Worm (Caenorhabditis elegans): Measurements from ENCODE around the gene srw-76.

DNA sequence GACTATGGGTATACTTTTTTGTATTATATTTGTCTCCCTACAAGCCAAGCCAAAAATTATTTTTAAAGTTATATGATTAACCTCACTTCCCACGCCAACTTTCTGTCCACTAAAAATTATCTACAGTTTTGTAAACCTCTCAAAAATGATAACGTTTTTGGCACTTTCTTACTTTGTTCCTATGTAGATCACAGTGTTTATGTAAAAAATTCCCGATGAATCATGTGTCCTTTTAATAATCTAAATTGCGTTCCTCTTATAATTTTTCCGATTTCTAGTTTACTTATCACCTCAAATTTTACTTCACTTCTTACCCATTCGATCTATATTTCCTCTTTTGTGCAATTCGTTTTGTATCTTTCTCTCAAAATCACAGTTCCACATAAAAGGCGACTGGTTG is 33.8 kb downstream of the srw-76 start:
- TF ChIP-seq C17E4.6 (GFP tag; IDR thresholded peaks at IDR 0.05): no peak
- TF ChIP-seq sea-2 (GFP tag; IDR thresholded peaks at IDR 0.05): no peak
